Worm (Caenorhabditis elegans): ENCODE data around the gene Y53C12B.1.
"Not testable (repeated sequence)": the region's sequence is repeated elsewhere in the genome, so short reads cannot be mapped to it uniquely, and the experiment has no call there.

DNA sequence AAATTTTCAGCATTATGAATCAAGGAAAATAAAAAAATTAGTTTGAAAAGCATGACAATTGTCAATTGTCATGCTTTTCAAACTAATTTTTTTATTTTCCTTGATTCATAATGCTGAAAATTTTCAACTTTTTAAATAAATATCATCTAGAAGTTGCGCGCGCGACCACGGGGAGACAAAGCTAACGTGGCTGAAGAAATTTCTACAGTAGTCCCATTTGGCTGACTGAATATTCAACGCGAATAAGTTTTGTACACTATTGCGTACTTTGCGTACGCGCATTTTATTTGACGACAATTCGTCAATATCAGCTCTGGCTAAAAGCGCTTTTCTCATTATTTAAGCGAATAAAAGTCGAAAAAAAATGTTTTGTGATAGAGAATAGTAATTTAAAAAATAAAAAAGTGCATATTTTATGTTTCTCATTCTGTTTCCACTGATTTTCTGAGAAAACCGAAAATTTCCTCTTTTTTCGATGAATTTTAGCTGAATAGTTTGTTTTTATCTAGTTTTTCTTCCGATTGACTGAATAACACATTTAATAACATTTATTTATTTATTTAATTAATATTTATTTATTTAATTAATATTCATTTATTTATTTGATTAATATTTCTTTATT is 27.1 kb downstream of the Y53C12B.1 start, which contains the start of gene Y53C12A.11:
- TF ChIP-seq mdl-1, R02D3.7, jun-1 (tag; optimal IDR thresholded peaks at IDR 0.05): not testable (repeated sequence)

All from whole organism, L3 larva.